Worm (Caenorhabditis elegans): ENCODE data around the gene Y42H9B.3.

- TF ChIP-seq tab-1 (GFP tag; IDR thresholded peaks at IDR 0.05) (no peak), med-1 (GFP tag; optimal IDR thresholded peaks at IDR 0.05; ENCODE audit: insufficient read depth) (no peak), flt-1 (GFP tag; IDR thresholded peaks at IDR 0.05) (no peak), T22C8.4 (GFP tag; IDR thresholded peaks at IDR 0.05) (no peak)
These were observed 20.1 kb upstream of the Y42H9B.3 start for ce11 chrIV:8032135-8032915.
